Worm (Caenorhabditis elegans) whole organism, L3 larva: ENCODE data around the gene inx-3.

ENCODE experiments used
- aly-2 ChIP-seq: fragments of 150-350 bp; optimal IDR thresholded peaks from 2 replicates; lab custom pipeline; 2014; ENCODE audit warnings: missing biosample characterization, missing genetic modification characterization
- nhr-11 ChIP-seq: fragments of 150-350 bp; optimal IDR thresholded peaks from 2 replicates; lab custom pipeline; 2014; ENCODE audit warnings: missing biosample characterization, missing genetic modification characterization
- pqm-1 ChIP-seq: fragments of 150-350 bp; optimal IDR thresholded peaks from 2 replicates; lab custom pipeline; 2017; ENCODE audit warnings: missing biosample characterization, missing genetic modification characterization, inconsistent platforms

DNA sequence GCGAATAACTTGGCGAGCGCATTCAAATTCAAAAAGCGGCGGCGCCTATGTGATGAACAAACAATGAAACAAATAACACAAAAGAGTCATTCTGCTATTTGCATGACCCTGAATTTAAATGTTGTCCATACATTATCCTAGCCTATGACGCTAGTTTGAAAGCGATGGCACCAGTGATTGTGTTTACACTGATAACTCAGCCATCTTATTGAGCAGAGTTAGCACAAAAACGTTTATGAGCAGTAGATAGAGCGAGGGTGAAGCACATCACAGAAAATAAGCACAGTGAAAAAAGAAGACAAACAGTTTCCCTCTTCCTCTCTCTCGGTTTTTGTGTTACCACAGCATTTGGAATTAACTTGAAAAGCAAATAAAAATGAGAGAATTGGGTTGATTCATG is 47.3 kb downstream of the inx-3 start:
- no peak for TF ChIP-seq pqm-1 (tag; lab: Kevin White, UChicago)
- no peak for TF ChIP-seq aly-2 (tag; lab: Kevin White, UChicago)
- TF ChIP-seq nhr-11: no peak
